Worm (Caenorhabditis elegans): ENCODE results near the gene klf-1.

Gene klf-1

ce11 chrIII:2874144-2874868 is at the start of gene klf-1:
Gene klf-1 (plus strand): TSS chrIII:2874818.
- TF ChIP-seq scrt-1 (GFP tag; IDR thresholded peaks at IDR 0.05) (no peak), hmg-4 (GFP tag; optimal IDR thresholded peaks at IDR 0.05) (no peak), tra-4 (tag; optimal IDR thresholded peaks at IDR 0.05) (no peak), aly-1 (tag; optimal IDR thresholded peaks at IDR 0.05) (no peak), hnd-1 (tag; optimal IDR thresholded peaks at IDR 0.05) (no peak), hmbx-1 (tag; optimal IDR thresholded peaks at IDR 0.05) (no peak), ama-1 (optimal IDR thresholded peaks at IDR 0.05) (no peak), ceh-36 (tag; optimal IDR thresholded peaks at IDR 0.05) (no peak), ets-7 (tag; optimal IDR thresholded peaks at IDR 0.05) (no peak), F13C5.2 (tag; optimal IDR thresholded peaks at IDR 0.05) (no peak), ceh-13 (GFP tag; optimal IDR thresholded peaks at IDR 0.05) (no peak), tbx-37 (GFP tag; conservative IDR thresholded peaks at IDR 0.05) (no peak), B0310.2 (tag; optimal IDR thresholded peaks at IDR 0.05) (no peak), flt-1 (GFP tag; IDR thresholded peaks at IDR 0.05) (no peak), sea-1 (GFP tag; conservative IDR thresholded peaks at IDR 0.05) (no peak), tbx-11 (GFP tag; IDR thresholded peaks at IDR 0.05) (no peak), pes-1 (GFP tag; IDR thresholded peaks at IDR 0.05) (no peak)

ce11 chrIII:2826770-2827169 is 47.8 kb upstream of the klf-1 start, which contains the start of gene Y71H2AM.1:
Gene Y71H2AM.1 (plus strand): TSS chrIII:2827070.
- no peak for TF ChIP-seq flt-1 (GFP tag; IDR thresholded peaks at IDR 0.05)
- no peak for TF ChIP-seq pes-1 (GFP tag; IDR thresholded peaks at IDR 0.05)
- TF ChIP-seq ets-7 (tag; optimal IDR thresholded peaks at IDR 0.05) = no peak
- no peak for TF ChIP-seq hmbx-1 (tag; optimal IDR thresholded peaks at IDR 0.05)
- no peak for TF ChIP-seq aly-1 (tag; optimal IDR thresholded peaks at IDR 0.05)
- TF ChIP-seq tra-4 (tag; optimal IDR thresholded peaks at IDR 0.05) = no peak
- no peak for TF ChIP-seq F13C5.2 (tag; optimal IDR thresholded peaks at IDR 0.05)
- TF ChIP-seq ceh-36 (tag; optimal IDR thresholded peaks at IDR 0.05) = no peak
- TF ChIP-seq hmg-4 (GFP tag; optimal IDR thresholded peaks at IDR 0.05) = no peak
- no peak for TF ChIP-seq scrt-1 (GFP tag; IDR thresholded peaks at IDR 0.05)
- TF ChIP-seq sea-1 (GFP tag; conservative IDR thresholded peaks at IDR 0.05) = no peak
- TF ChIP-seq ceh-13 (GFP tag; optimal IDR thresholded peaks at IDR 0.05) = no peak
- TF ChIP-seq hnd-1 (tag; optimal IDR thresholded peaks at IDR 0.05) = no peak
- no peak for TF ChIP-seq ama-1 (optimal IDR thresholded peaks at IDR 0.05)
- no peak for TF ChIP-seq tbx-11 (GFP tag; IDR thresholded peaks at IDR 0.05)
- no peak for TF ChIP-seq tbx-37 (GFP tag; conservative IDR thresholded peaks at IDR 0.05)

ce11 chrIII:2832483-2832882 is 42.1 kb upstream of the klf-1 start, which contains the start of gene Y71H2AM.29:
Gene Y71H2AM.29 (plus strand): TSS chrIII:2832783.
- TF ChIP-seq ceh-36 (tag; optimal IDR thresholded peaks at IDR 0.05) = no peak
- no peak for TF ChIP-seq ama-1 (optimal IDR thresholded peaks at IDR 0.05)
- no peak for TF ChIP-seq B0310.2 (tag; optimal IDR thresholded peaks at IDR 0.05)
- no peak for TF ChIP-seq ceh-13 (GFP tag; optimal IDR thresholded peaks at IDR 0.05)
- no peak for TF ChIP-seq tra-4 (tag; optimal IDR thresholded peaks at IDR 0.05)
- no peak for TF ChIP-seq pes-1 (GFP tag; IDR thresholded peaks at IDR 0.05)
- TF ChIP-seq aly-1 (tag; optimal IDR thresholded peaks at IDR 0.05) = no peak
- TF ChIP-seq flt-1 (GFP tag; IDR thresholded peaks at IDR 0.05) = no peak
- no peak for TF ChIP-seq tbx-11 (GFP tag; IDR thresholded peaks at IDR 0.05)
- TF ChIP-seq tbx-37 (GFP tag; conservative IDR thresholded peaks at IDR 0.05) = no peak
- no peak for TF ChIP-seq hnd-1 (tag; optimal IDR thresholded peaks at IDR 0.05)
- no peak for TF ChIP-seq hmg-4 (GFP tag; optimal IDR thresholded peaks at IDR 0.05)
- no peak for TF ChIP-seq hmbx-1 (tag; optimal IDR thresholded peaks at IDR 0.05)
- no peak for TF ChIP-seq ets-7 (tag; optimal IDR thresholded peaks at IDR 0.05)
- TF ChIP-seq F13C5.2 (tag; optimal IDR thresholded peaks at IDR 0.05) = no peak
- no peak for TF ChIP-seq scrt-1 (GFP tag; IDR thresholded peaks at IDR 0.05)
- TF ChIP-seq sea-1 (GFP tag; conservative IDR thresholded peaks at IDR 0.05) = no peak

- TF ChIP-seq hnd-1 (tag; optimal IDR thresholded peaks at IDR 0.05) (no peak), ceh-36 (tag; optimal IDR thresholded peaks at IDR 0.05) (no peak), ceh-13 (GFP tag; optimal IDR thresholded peaks at IDR 0.05) (no peak), pes-1 (GFP tag; IDR thresholded peaks at IDR 0.05) (no peak), B0310.2 (tag; optimal IDR thresholded peaks at IDR 0.05) (no peak), flt-1 (GFP tag; IDR thresholded peaks at IDR 0.05) (no peak), hmbx-1 (tag; optimal IDR thresholded peaks at IDR 0.05) (no peak), scrt-1 (GFP tag; IDR thresholded peaks at IDR 0.05) (no peak), aly-1 (tag; optimal IDR thresholded peaks at IDR 0.05) (no peak), ets-7 (tag; optimal IDR thresholded peaks at IDR 0.05) (no peak)
Observed at ce11 chrIII:2834363-2834762, 40.3 kb upstream of the klf-1 start, which contains the start of gene txdc-17. Gene txdc-17 (plus strand): TSS chrIII:2834663.

ce11 chrIII:2834998-2835397 is 39.6 kb upstream of the klf-1 start:
- no peak for TF ChIP-seq scrt-1 (GFP tag; IDR thresholded peaks at IDR 0.05)
- no peak for TF ChIP-seq sea-1 (GFP tag; conservative IDR thresholded peaks at IDR 0.05)
- TF ChIP-seq hmbx-1 (tag; optimal IDR thresholded peaks at IDR 0.05) = no peak
- TF ChIP-seq ceh-13 (GFP tag; optimal IDR thresholded peaks at IDR 0.05) = no peak
- no peak for TF ChIP-seq tbx-11 (GFP tag; IDR thresholded peaks at IDR 0.05)
- no peak for TF ChIP-seq ama-1 (optimal IDR thresholded peaks at IDR 0.05)
- no peak for TF ChIP-seq ceh-36 (tag; optimal IDR thresholded peaks at IDR 0.05)
- no peak for TF ChIP-seq hnd-1 (tag; optimal IDR thresholded peaks at IDR 0.05)

- TF ChIP-seq tra-4 (tag; optimal IDR thresholded peaks at IDR 0.05) (no peak), scrt-1 (GFP tag; IDR thresholded peaks at IDR 0.05) (no peak), hmbx-1 (tag; optimal IDR thresholded peaks at IDR 0.05) (no peak), aly-1 (tag; optimal IDR thresholded peaks at IDR 0.05) (no peak), ama-1 (optimal IDR thresholded peaks at IDR 0.05) (no peak), F13C5.2 (tag; optimal IDR thresholded peaks at IDR 0.05) (no peak)
Observed at ce11 chrIII:2836339-2836738, 38.3 kb upstream of the klf-1 start, which contains the start of gene josd-1. Gene josd-1 (plus strand): TSS chrIII:2836639.

- TF ChIP-seq ets-7 (tag; optimal IDR thresholded peaks at IDR 0.05) (no peak), flt-1 (GFP tag; IDR thresholded peaks at IDR 0.05) (no peak), tbx-37 (GFP tag; conservative IDR thresholded peaks at IDR 0.05) (no peak), hnd-1 (tag; optimal IDR thresholded peaks at IDR 0.05) (no peak), ceh-36 (tag; optimal IDR thresholded peaks at IDR 0.05) (no peak), ama-1 (optimal IDR thresholded peaks at IDR 0.05) (no peak), pes-1 (GFP tag; IDR thresholded peaks at IDR 0.05) (no peak)
Observed at ce11 chrIII:2840877-2841540, 33.6 kb upstream of the klf-1 start, which contains the start of gene Y71H2AR.2. Gene Y71H2AR.2 (minus strand): TSS chrIII:2840927.
